Worm (Caenorhabditis elegans) whole organism, L1 larva: ENCODE results near the gene C08B6.6.

Experiments
- aha-1 ChIP-seq: fragments of 150-350 bp; optimal IDR thresholded peaks from 2 replicates; lab custom pipeline; 2014; ENCODE audit warnings: missing biosample characterization, missing genetic modification characterization
- jun-1 ChIP-seq: fragments of 150-350 bp; optimal IDR thresholded peaks from 2 replicates; lab custom pipeline; 2014; ENCODE audit warnings: missing biosample characterization, missing genetic modification reagents, missing genetic modification characterization
- lin-13 ChIP-seq: fragments of 150-350 bp; optimal IDR thresholded peaks from 2 replicates; lab custom pipeline; 2014; ENCODE audit warnings: missing biosample characterization, missing genetic modification reagents, missing genetic modification characterization
- lsy-2 ChIP-seq, 2 experiments: fragments of 150-350 bp; optimal IDR thresholded peaks; 2 replicates each; lab custom pipeline; 2014; ENCODE audit warnings: missing biosample characterization in 2 of 2, missing genetic modification characterization in 2 of 2
- mef-2 ChIP-seq: fragments of 150-350 bp; optimal IDR thresholded peaks from 2 replicates; lab custom pipeline; 2014; ENCODE audit warnings: missing biosample characterization, missing genetic modification characterization
- mep-1 ChIP-seq: fragments of 150-350 bp; optimal IDR thresholded peaks from 2 replicates; lab custom pipeline; 2014; ENCODE audit warnings: missing biosample characterization, missing genetic modification characterization
- nhr-47 ChIP-seq: sonication (generic microtip); optimal IDR thresholded peaks from 2 replicates; lab custom pipeline; 2016; ENCODE audit warnings: mild to moderate bottlenecking, missing genetic modification characterization, moderate library complexity, missing compliant biosample characterization
- nhr-77 ChIP-seq: fragments of 150-350 bp; optimal IDR thresholded peaks from 2 replicates; lab custom pipeline; 2014; ENCODE audit warnings: missing biosample characterization, missing genetic modification characterization
- snpc-4 ChIP-seq: fragments of 150-350 bp; optimal IDR thresholded peaks from 2 replicates; lab custom pipeline; 2014; ENCODE audit warnings: missing biosample characterization, missing genetic modification characterization
- tbx-2 ChIP-seq: sonication (generic microtip); optimal IDR thresholded peaks from 2 replicates; lab custom pipeline; 2016; ENCODE audit warnings: missing genetic modification characterization, missing compliant biosample characterization
- unc-98 ChIP-seq: fragments of 200-800 bp; sonication (Bioruptor generic); IDR thresholded peaks from 2 replicates; pipeline ENCODE4 v1.3.6; 2022; ENCODE audit warnings: missing genetic modification characterization, missing compliant biosample characterization

DNA sequence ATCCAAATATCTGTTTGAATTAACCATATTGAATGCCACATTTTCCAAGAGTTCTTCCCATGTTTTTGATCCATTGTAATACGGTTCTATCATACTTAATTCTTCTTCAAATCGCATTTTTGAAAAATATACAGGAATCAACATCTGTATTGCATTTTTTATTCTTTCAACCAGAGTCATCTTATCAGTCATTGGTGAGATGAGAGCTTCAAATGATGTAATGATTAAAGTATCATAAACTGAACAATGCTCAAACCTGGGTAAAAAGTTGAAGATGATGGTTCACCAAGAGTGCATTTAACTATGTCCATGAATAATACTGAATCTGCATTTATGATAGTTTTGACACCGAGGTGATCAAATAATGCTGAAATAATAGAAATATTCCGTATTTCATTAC lies 19.6 kb upstream of the C08B6.6 start:
- TF ChIP-seq snpc-4 (tag; lab: Kevin White, UChicago) (no peak), jun-1 (tag; lab: Kevin White, UChicago) (no peak), nhr-77 (tag; lab: Kevin White, UChicago) (no peak), unc-98 (GFP tag; lab: Robert Waterston, UW) (no peak), lin-13 (GFP tag; lab: Kevin White, UChicago) (no peak), lsy-2 (tag; optimal IDR thresholded peaks at IDR 0.05; lab: Kevin White, UChicago) (no peak), nhr-47 (no peak), mef-2 (tag; lab: Kevin White, UChicago) (no peak), tbx-2 (tag; lab: Kevin White, UChicago) (no peak), mep-1 (tag; lab: Kevin White, UChicago) (no peak), aha-1 (tag; lab: Kevin White, UChicago) (no peak)
